Worm (Caenorhabditis elegans): ENCODE data around the gene sra-38.

The sra-38 gene

DNA sequence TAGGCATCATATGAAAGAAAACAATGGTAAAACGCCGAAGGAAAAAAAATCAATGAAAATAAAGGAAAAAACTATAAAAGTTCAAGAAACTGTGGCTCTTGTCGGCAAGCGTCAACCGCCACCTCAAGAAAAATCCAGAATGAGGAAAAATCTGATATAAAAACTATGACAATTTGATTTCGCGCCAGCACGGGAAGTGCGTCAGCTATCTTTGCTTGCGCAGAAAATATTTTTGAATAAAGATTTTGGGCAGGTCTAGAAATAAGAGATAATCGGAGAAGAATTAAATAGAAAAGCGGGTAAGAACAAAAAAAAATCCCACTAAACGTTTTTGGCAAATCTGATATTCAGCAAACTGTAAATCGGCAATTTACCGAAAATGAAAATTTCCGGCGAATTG, 18.2 kb upstream of the sra-38 start:
- TF ChIP-seq mel-28 (tag; optimal IDR thresholded peaks at IDR 0.05; ENCODE audit: borderline replicate concordance) (no peak), F49E8.2 (tag; optimal IDR thresholded peaks at IDR 0.05; ENCODE audit: insufficient read depth) (no peak), madf-6 (GFP tag; IDR thresholded peaks at IDR 0.05) (no peak), lin-54 (GFP tag; optimal IDR thresholded peaks at IDR 0.05) (peak; percentile 47), repo-1 (tag; optimal IDR thresholded peaks at IDR 0.05) (no peak), B0019.2 (GFP tag; conservative IDR thresholded peaks at IDR 0.05) (0 out of 2 replicates have a peak, but pooled peaks have one; percentile 2), lin-35 (GFP tag; optimal IDR thresholded peaks at IDR 0.05) (peak in 1 of 3 experiments; percentile 5), ztf-18 (tag; optimal IDR thresholded peaks at IDR 0.05) (peak; percentile 88), dpl-1 (GFP tag; optimal IDR thresholded peaks at IDR 0.05) (peak; percentile 22), efl-1 (GFP tag; optimal IDR thresholded peaks at IDR 0.05) (peak; percentile 52), pbrm-1 (GFP tag; IDR thresholded peaks at IDR 0.05) (0 out of 2 replicates have a peak, but pooled peaks have one; percentile 20), attf-5 (GFP tag; optimal IDR thresholded peaks at IDR 0.05) (peak; percentile 25)

DNA sequence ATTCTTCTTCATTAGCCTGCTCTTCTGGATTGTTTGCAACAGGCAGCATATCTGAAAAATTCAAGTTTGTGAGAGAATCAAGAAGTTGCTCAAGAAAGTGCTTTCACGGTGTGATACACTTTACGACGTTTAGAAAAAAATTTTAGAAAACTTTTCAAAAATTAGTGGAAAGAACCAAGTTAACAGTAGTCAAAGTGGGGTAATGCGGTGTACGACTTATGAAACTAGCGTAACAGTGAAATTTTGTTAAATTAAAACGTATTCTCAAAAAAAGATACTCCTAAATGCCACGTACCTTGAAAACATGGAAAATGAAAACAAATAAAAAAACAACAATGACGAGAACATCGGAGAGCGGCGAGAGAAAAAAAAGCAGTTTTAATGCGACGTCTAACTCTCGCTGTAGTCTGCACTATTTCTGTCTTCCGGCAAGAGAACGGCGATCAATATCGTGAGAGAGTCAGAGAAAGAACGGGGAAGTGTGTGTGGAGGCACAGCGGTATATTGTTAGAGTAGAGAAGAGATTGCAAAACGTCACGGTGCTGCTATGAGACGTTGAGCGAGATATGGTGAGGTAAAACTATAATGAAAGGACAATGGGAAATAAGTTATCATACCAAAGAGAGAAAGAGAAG, 17.3 kb upstream of the sra-38 start, which contains the start of gene ekl-5:
Gene ekl-5 (minus strand): TSS at position 51 of the 635 bp plus-strand sequence.
- peak; percentile 35 for TF ChIP-seq ceh-27 (GFP tag; optimal IDR thresholded peaks at IDR 0.05)
- TF ChIP-seq nhr-80 (tag; optimal IDR thresholded peaks at IDR 0.05), result peak; percentile 57
- TF ChIP-seq hmg-20 (GFP tag; IDR thresholded peaks at IDR 0.05), result 0 out of 2 replicates have a peak, but pooled peaks have one; percentile 4
- TF ChIP-seq zfh-2 (GFP tag; conservative IDR thresholded peaks at IDR 0.05), result peak; percentile 52; the same call in 1 of the 2 replicates
- TF ChIP-seq T07F8.4 (tag; optimal IDR thresholded peaks at IDR 0.05), result no peak
- TF ChIP-seq K12H6.12 (tag; optimal IDR thresholded peaks at IDR 0.05), result peak; percentile 17
- TF ChIP-seq hmg-1.2 (GFP tag; IDR thresholded peaks at IDR 0.05), result peak; percentile 92
- no peak for TF ChIP-seq D2030.7 (GFP tag; IDR thresholded peaks at IDR 0.05)
- peak; percentile 18 for TF ChIP-seq ztf-26 (tag; optimal IDR thresholded peaks at IDR 0.05)
- TF ChIP-seq tbp1 (GFP tag; optimal IDR thresholded peaks at IDR 0.05), result peak; percentile 5
- TF ChIP-seq Y67H2A.10 (GFP tag; conservative IDR thresholded peaks at IDR 0.05), result no peak
- no peak for TF ChIP-seq ZK185.1 (tag; optimal IDR thresholded peaks at IDR 0.05; ENCODE audit: poor library complexity, severe bottlenecking)
- TF ChIP-seq dox-1 (GFP tag; IDR thresholded peaks at IDR 0.05), result peak; percentile 43; the same call in 1 of the 2 replicates
- TF ChIP-seq lin-40 (tag; optimal IDR thresholded peaks at IDR 0.05), result peak; percentile 74
- no peak for TF ChIP-seq lsy-27 (tag; optimal IDR thresholded peaks at IDR 0.05; ENCODE audit: borderline replicate concordance, insufficient read depth)
- TF ChIP-seq sdz-38 (tag; optimal IDR thresholded peaks at IDR 0.05), result no peak

DNA sequence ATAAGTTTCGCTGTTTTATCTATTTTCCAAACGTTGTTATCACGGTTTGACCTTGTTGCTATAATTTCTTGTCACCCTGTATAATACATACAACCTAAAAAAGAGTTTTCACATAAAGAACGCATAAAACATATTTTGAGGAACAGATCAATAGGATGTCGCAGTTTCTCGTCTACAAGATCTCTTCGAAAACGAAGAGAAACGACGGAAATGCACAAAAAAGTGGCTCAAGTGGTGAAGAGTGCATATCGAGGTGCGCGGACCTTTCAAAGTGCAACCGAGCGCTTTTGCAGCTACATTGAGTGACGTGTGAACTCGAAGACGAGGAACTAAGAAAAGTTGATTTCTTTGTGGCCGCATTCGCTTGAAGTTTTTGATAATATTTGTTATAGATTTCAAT, 14.3 kb upstream of the sra-38 start, which contains the start of gene Y26E6A.2:
Gene Y26E6A.2 (minus strand): TSS at position 101 of the 400 bp plus-strand sequence.
- TF ChIP-seq Y53G8AR.9 (GFP tag; conservative IDR thresholded peaks at IDR 0.05) (no peak), pbrm-1 (GFP tag; IDR thresholded peaks at IDR 0.05) (no peak), attf-6 (GFP tag; IDR thresholded peaks at IDR 0.05) (no peak), unc-130 (GFP tag; optimal IDR thresholded peaks at IDR 0.05) (no peak), lir-1 (GFP tag; conservative IDR thresholded peaks at IDR 0.05) (no peak), ama-1 (optimal IDR thresholded peaks at IDR 0.05) (no peak), ama-1 (GFP tag; optimal IDR thresholded peaks at IDR 0.05) (no peak), ceh-40 (GFP tag; IDR thresholded peaks at IDR 0.05) (no peak), F33H1.4 (GFP tag; IDR thresholded peaks at IDR 0.05) (no peak), ekl-4 (GFP tag; IDR thresholded peaks at IDR 0.05) (no peak), K11D2.4 (GFP tag; IDR thresholded peaks at IDR 0.05) (no peak), die-1 (tag; optimal IDR thresholded peaks at IDR 0.05) (no peak), ztf-25 (GFP tag; IDR thresholded peaks at IDR 0.05) (no peak), egl-18 (GFP tag; IDR thresholded peaks at IDR 0.05) (no peak), dox-1 (GFP tag; IDR thresholded peaks at IDR 0.05) (no peak), him-1 (tag; optimal IDR thresholded peaks at IDR 0.05) (no peak), snpc-1.1 (tag; optimal IDR thresholded peaks at IDR 0.05; ENCODE audit: insufficient read depth) (no peak)

Measured in whole organism, young adult.